Worm (Caenorhabditis elegans): ENCODE data around the gene srlf-18.

ce11 chrIV:11148788-11149366, 47.6 kb upstream of the srlf-18 start:
- no peak for TF ChIP-seq mel-28 (tag; optimal IDR thresholded peaks at IDR 0.05; ENCODE audit: borderline replicate concordance)
- TF ChIP-seq hlh-12 (tag; optimal IDR thresholded peaks at IDR 0.05) = no peak
